Worm (Caenorhabditis elegans): ENCODE results near the gene C04E7.5.
"Not testable (repeated sequence)": the region's sequence is repeated elsewhere in the genome, so short reads cannot be mapped to it uniquely, and the experiment has no call there.

DNA sequence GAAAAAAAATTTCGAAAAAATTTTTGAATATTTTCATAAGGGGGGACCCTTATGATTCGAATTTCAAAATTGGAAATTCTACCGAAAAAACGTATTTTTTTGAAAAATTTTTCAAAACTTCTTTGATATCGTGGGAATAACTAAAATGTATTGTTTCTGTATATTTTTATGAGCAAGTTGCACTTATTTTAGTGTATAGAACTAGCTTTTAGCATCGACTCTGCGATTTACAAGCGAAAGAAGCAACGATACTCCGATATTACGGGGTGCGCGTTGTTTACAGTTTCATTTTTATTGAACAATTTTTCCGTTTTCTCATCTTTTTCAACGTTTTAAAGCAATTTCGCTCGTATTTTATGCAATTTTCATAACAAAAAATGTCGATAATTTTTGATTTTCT lies 38.4 kb upstream of the C04E7.5 start, which contains the start of gene M02E1.3:
- TF ChIP-seq attf-3 (GFP tag; conservative IDR thresholded peaks at IDR 0.05): peak; percentile 82
- TF ChIP-seq mcd-1 (GFP tag; IDR thresholded peaks at IDR 0.05); B0261.1 (tag; optimal IDR thresholded peaks at IDR 0.05); F10E7.11 (tag; optimal IDR thresholded peaks at IDR 0.05); F37B4.10 (GFP tag; IDR thresholded peaks at IDR 0.05): not testable (repeated sequence)

All from whole organism, young adult.